Worm (Caenorhabditis elegans) whole organism, early embryonic: ENCODE measurements around the gene dct-8.

Experiments
- ama-1 ChIP-seq: fragments of 150-350 bp; optimal IDR thresholded peaks from 2 replicates; lab custom pipeline; 2014
- sea-1 ChIP-seq: fragments of 200-800 bp; sonication (Bioruptor generic); conservative IDR thresholded peaks from 2 replicates; pipeline ENCODE4 v1.3.6; 2022; ENCODE audit warnings: missing genetic modification characterization, missing compliant biosample characterization
- tbx-11 ChIP-seq: fragments of 200-800 bp; sonication (Bioruptor generic); IDR thresholded peaks from 2 replicates; pipeline ENCODE4 v1.3.6; 2022; ENCODE audit warnings: missing genetic modification characterization, missing compliant biosample characterization

ce11 chrIV:3907506-3908188 is 12.8 kb downstream of the dct-8 start, which contains the start of the genes F56D6.22 and F56D6.12:
- no peak for TF ChIP-seq tbx-11 (GFP tag; lab: Robert Waterston, UW)
- no peak for TF ChIP-seq ama-1 (lab: Kevin White, UChicago)
- TF ChIP-seq sea-1 (GFP tag; lab: Robert Waterston, UW) = no peak
